Worm (Caenorhabditis elegans): ENCODE results near the gene nurf-1.

ce11 chrII:14432100-14432499 lies 41.6 kb downstream of the nurf-1 start:
- TF ChIP-seq nhr-41 (GFP tag; IDR thresholded peaks at IDR 0.05): no peak
- no peak for TF ChIP-seq F44E2.7 (GFP tag; IDR thresholded peaks at IDR 0.05)
- TF ChIP-seq ztf-11 (tag; optimal IDR thresholded peaks at IDR 0.05): no peak
- TF ChIP-seq skn-1 (tag; optimal IDR thresholded peaks at IDR 0.05): no peak
- no peak for TF ChIP-seq nhr-10 (tag; optimal IDR thresholded peaks at IDR 0.05)
- TF ChIP-seq egl-27 (tag; optimal IDR thresholded peaks at IDR 0.05): no peak
- TF ChIP-seq ZK546.5 (tag; optimal IDR thresholded peaks at IDR 0.05): no peak
